Worm (Caenorhabditis elegans): Measurements from ENCODE around the gene C26B9.3.

DNA sequence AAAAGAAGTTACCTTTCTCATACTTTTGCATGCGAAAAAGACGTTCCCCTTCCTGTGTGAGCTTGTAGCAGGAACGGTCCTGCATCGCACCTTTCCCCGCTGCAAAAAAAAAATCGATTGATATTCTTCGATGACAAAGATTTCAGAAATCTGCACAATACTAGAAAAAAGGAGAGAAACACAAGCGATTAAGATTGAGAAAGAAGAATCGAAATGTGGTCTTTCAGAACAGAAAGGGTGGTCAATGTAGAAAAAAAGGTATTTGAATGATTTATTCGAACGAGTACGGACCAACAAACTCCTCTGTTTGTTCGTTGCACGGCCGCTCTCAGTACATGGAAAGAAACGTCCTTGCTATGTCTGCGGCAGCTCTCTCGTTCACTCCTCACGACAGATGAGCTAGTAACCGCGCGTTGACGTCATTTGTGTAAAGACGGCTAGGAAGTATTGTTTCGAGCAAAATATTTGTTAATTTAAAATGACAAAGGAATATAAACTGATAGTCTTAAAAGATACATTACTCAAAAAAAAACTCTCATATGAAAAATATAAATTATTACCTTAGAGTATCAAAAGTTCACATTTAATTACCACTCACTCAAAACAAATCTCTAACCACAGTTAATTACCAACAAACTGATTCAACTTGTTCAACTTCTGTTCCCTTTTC, 40.0 kb upstream of the C26B9.3 start, which contains the start of gene ift-81:
- no peak for TF ChIP-seq dao-5 (tag; optimal IDR thresholded peaks at IDR 0.05)
- peak; percentile 26 for TF ChIP-seq him-1 (tag; optimal IDR thresholded peaks at IDR 0.05)
